Worm (Caenorhabditis elegans) whole organism, L3 larva: ENCODE measurements around the gene T06D8.9.

Experiments
- ZK546.5 ChIP-seq: sonication (generic microtip); optimal IDR thresholded peaks from 2 replicates; lab custom pipeline; 2017; ENCODE audit warnings: missing biosample characterization, missing genetic modification characterization
- aly-2 ChIP-seq: fragments of 150-350 bp; optimal IDR thresholded peaks from 2 replicates; lab custom pipeline; 2014; ENCODE audit warnings: missing biosample characterization, missing genetic modification characterization
- ama-1 ChIP-seq: fragments of 150-350 bp; optimal IDR thresholded peaks from 2 replicates; lab custom pipeline; 2018
- ceh-16 ChIP-seq: sonication (generic microtip); optimal IDR thresholded peaks from 2 replicates; lab custom pipeline; 2017; ENCODE audit warnings: missing biosample characterization, missing genetic modification characterization
- ceh-82 ChIP-seq: fragments of 150-350 bp; optimal IDR thresholded peaks from 2 replicates; lab custom pipeline; 2014; ENCODE audit warnings: missing biosample characterization, missing genetic modification characterization
- ceh-9 ChIP-seq: sonication (generic microtip); optimal IDR thresholded peaks from 2 replicates; lab custom pipeline; 2018; ENCODE audit warnings: missing biosample characterization, missing genetic modification characterization
- daf-12 ChIP-seq: fragments of 150-350 bp; optimal IDR thresholded peaks from 2 replicates; lab custom pipeline; 2014; ENCODE audit warnings: missing biosample characterization, missing genetic modification reagents, missing genetic modification characterization
- egl-27 ChIP-seq: sonication (generic microtip); optimal IDR thresholded peaks from 4 replicates; lab custom pipeline; 2017; ENCODE audit warnings: missing biosample characterization, missing genetic modification reagents, missing genetic modification characterization
- egl-5 ChIP-seq: fragments of 150-350 bp; optimal IDR thresholded peaks from 2 replicates; lab custom pipeline; 2017; ENCODE audit warnings: missing biosample characterization, missing genetic modification reagents, missing genetic modification characterization, inconsistent platforms
- elt-1 ChIP-seq: fragments of 150-350 bp; optimal IDR thresholded peaks from 2 replicates; lab custom pipeline; 2014; ENCODE audit warnings: missing biosample characterization, missing genetic modification characterization
- elt-2 ChIP-seq: sonication (generic microtip); optimal IDR thresholded peaks from 2 replicates; lab custom pipeline; 2016; ENCODE audit warnings: missing genetic modification reagents, mild to moderate bottlenecking, missing genetic modification characterization, missing compliant biosample characterization
- elt-3 ChIP-seq, 3 experiments: fragments of 150-350 bp in 1 of 3; sonication (generic microtip) in 2 of 3; optimal IDR thresholded peaks; 2 replicates in 2 of 3; 4 replicates in 1 of 3; lab custom pipeline; 2014 to 2017; ENCODE audit warnings: missing biosample characterization in 3 of 3, missing genetic modification characterization in 3 of 3
- eor-1 ChIP-seq, 2 experiments: fragments of 150-350 bp; optimal IDR thresholded peaks; 2 replicates each; lab custom pipeline; 2014 to 2018; ENCODE audit warnings: missing biosample characterization in 2 of 2, missing genetic modification characterization in 2 of 2
- fkh-10 ChIP-seq: sonication (generic microtip); optimal IDR thresholded peaks from 2 replicates; lab custom pipeline; 2017; ENCODE audit warnings: missing biosample characterization, missing genetic modification reagents, missing genetic modification characterization
- fkh-2 ChIP-seq: fragments of 150-350 bp; optimal IDR thresholded peaks from 2 replicates; lab custom pipeline; 2014; ENCODE audit warnings: missing biosample characterization, missing genetic modification reagents, missing genetic modification characterization
- jun-1 ChIP-seq: fragments of 150-350 bp; optimal IDR thresholded peaks from 2 replicates; lab custom pipeline; 2014; ENCODE audit warnings: missing biosample characterization, missing genetic modification reagents, missing genetic modification characterization
- lin-39 ChIP-seq: fragments of 150-350 bp; optimal IDR thresholded peaks from 2 replicates; lab custom pipeline; 2018; ENCODE audit warnings: missing biosample characterization, missing genetic modification reagents, missing genetic modification characterization
- nfya-1 ChIP-seq: sonication (generic microtip); optimal IDR thresholded peaks from 2 replicates; lab custom pipeline; 2017; ENCODE audit warnings: missing genetic modification characterization, mild to moderate bottlenecking, missing compliant biosample characterization, antibody characterized with exemption, moderate library complexity; ENCODE audit not compliant: insufficient read depth
- nhr-11 ChIP-seq: fragments of 150-350 bp; optimal IDR thresholded peaks from 2 replicates; lab custom pipeline; 2014; ENCODE audit warnings: missing biosample characterization, missing genetic modification characterization
- nhr-12 ChIP-seq: fragments of 150-350 bp; optimal IDR thresholded peaks from 2 replicates; lab custom pipeline; 2014; ENCODE audit warnings: missing biosample characterization, missing genetic modification characterization
- nhr-23 ChIP-seq: fragments of 150-350 bp; optimal IDR thresholded peaks from 2 replicates; lab custom pipeline; 2014; ENCODE audit warnings: missing biosample characterization, missing genetic modification reagents, missing genetic modification characterization
- nhr-237 ChIP-seq: fragments of 150-350 bp; optimal IDR thresholded peaks from 2 replicates; lab custom pipeline; 2014; ENCODE audit warnings: missing biosample characterization, missing genetic modification characterization
- nhr-25 ChIP-seq: sonication (generic microtip); optimal IDR thresholded peaks from 2 replicates; lab custom pipeline; 2017; ENCODE audit warnings: missing biosample characterization, missing genetic modification characterization
- nhr-43 ChIP-seq: sonication (generic microtip); optimal IDR thresholded peaks from 2 replicates; lab custom pipeline; 2016; ENCODE audit warnings: mild to moderate bottlenecking, missing genetic modification characterization, missing compliant biosample characterization; ENCODE audit not compliant: poor library complexity, severe bottlenecking
- nhr-67 ChIP-seq: fragments of 150-350 bp; optimal IDR thresholded peaks from 2 replicates; lab custom pipeline; 2014; ENCODE audit warnings: missing biosample characterization, missing genetic modification characterization
- nhr-77 ChIP-seq: fragments of 150-350 bp; optimal IDR thresholded peaks from 2 replicates; lab custom pipeline; 2014; ENCODE audit warnings: missing biosample characterization, missing genetic modification characterization
- pha-4 ChIP-seq: fragments of 150-350 bp; optimal IDR thresholded peaks from 2 replicates; lab custom pipeline; 2014; ENCODE audit warnings: missing biosample characterization, missing genetic modification reagents, missing genetic modification characterization
- pqm-1 ChIP-seq: fragments of 150-350 bp; optimal IDR thresholded peaks from 2 replicates; lab custom pipeline; 2017; ENCODE audit warnings: missing biosample characterization, missing genetic modification characterization, inconsistent platforms
- sea-2 ChIP-seq: fragments of 150-350 bp; sonication (generic microtip); optimal IDR thresholded peaks from 4 replicates; lab custom pipeline; 2014; ENCODE audit warnings: missing biosample characterization, missing genetic modification reagents, missing genetic modification characterization
- skn-1 ChIP-seq: fragments of 150-350 bp; optimal IDR thresholded peaks from 2 replicates; lab custom pipeline; 2014; ENCODE audit warnings: missing biosample characterization, missing genetic modification characterization
- snpc-4 ChIP-seq: fragments of 150-350 bp; optimal IDR thresholded peaks from 2 replicates; lab custom pipeline; 2014; ENCODE audit warnings: missing biosample characterization, missing genetic modification characterization
- unc-39 ChIP-seq: sonication (generic microtip); optimal IDR thresholded peaks from 4 replicates; lab custom pipeline; 2017; ENCODE audit warnings: missing biosample characterization, missing genetic modification characterization
- zag-1 ChIP-seq: fragments of 150-350 bp; optimal IDR thresholded peaks from 2 replicates; lab custom pipeline; 2014; ENCODE audit warnings: missing biosample characterization, missing genetic modification characterization
- ztf-11 ChIP-seq: fragments of 150-350 bp; optimal IDR thresholded peaks from 2 replicates; lab custom pipeline; 2014; ENCODE audit warnings: missing biosample characterization, missing genetic modification characterization

The T06D8.9 gene

ce11 chrII:11268822-11269221 lies 29.4 kb downstream of the T06D8.9 start, which contains the start of gene cut-1:
TSS of gene cut-1 (plus strand) at chrII:11269122.
- TF ChIP-seq nhr-43 (no peak), egl-5 (no peak), ama-1 (lab: Kevin White, UChicago) (no peak), egl-27 (tag; lab: Kevin White, UChicago) (no peak), nhr-12 (no peak)
- TF ChIP-seq, all 47 proteins: peak for 0

- TF ChIP-seq aly-2 (tag; lab: Kevin White, UChicago) (no peak), snpc-4 (no peak), ztf-11 (tag; lab: Kevin White, UChicago) (no peak), fkh-2 (tag; lab: Kevin White, UChicago) (no peak), jun-1 (tag; lab: Kevin White, UChicago) (no peak), nhr-11 (tag; lab: Kevin White, UChicago) (no peak), nhr-237 (tag; lab: Kevin White, UChicago) (no peak), nhr-67 (no peak), daf-12 (tag; lab: Kevin White, UChicago) (no peak), pha-4 (no peak), nhr-23 (tag; lab: Kevin White, UChicago) (no peak), egl-27 (tag; lab: Kevin White, UChicago) (no peak), egl-5 (no peak), nhr-77 (tag; lab: Kevin White, UChicago) (no peak), skn-1 (no peak)
Measured at ce11 chrII:11270829-11271228, 31.4 kb downstream of the T06D8.9 start.

DNA sequence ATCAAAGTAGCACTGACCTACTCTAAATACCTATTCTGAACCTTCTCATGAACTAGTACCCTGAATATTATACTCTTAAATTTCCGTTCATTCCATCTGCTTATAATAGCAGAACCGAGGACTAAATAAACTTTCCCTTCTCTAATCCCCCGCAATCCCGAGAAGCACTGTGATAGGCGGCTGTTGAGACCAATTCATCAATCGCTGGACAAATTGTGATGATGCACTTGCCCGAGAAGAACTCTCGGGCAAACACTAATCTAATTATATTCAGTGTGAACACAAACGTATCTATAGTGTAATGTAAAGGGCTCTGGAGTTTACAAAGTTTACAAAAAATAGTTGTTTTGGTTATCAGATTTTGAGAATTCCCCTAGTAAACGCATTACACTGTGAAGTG lies 35.5 kb downstream of the T06D8.9 start:
- TF ChIP-seq eor-1 (tag; optimal IDR thresholded peaks at IDR 0.05; lab: Kevin White, UChicago): no peak
- TF ChIP-seq ZK546.5 (tag; lab: Kevin White, UChicago): no peak
- no peak for TF ChIP-seq sea-2
- TF ChIP-seq elt-3 (tag; optimal IDR thresholded peaks at IDR 0.05; lab: Kevin White, UChicago): no peak
- TF ChIP-seq nhr-23 (tag; lab: Kevin White, UChicago): no peak
- TF ChIP-seq ceh-82: no peak
- no peak for TF ChIP-seq unc-39 (tag; lab: Kevin White, UChicago)
- no peak for TF ChIP-seq ceh-9 (tag; lab: Kevin White, UChicago)
- TF ChIP-seq nfya-1 (tag; lab: Kevin White, UChicago): no peak
- TF ChIP-seq ceh-16 (tag; lab: Kevin White, UChicago): no peak
- no peak for TF ChIP-seq fkh-2 (tag; lab: Kevin White, UChicago)
- TF ChIP-seq nhr-43: no peak
- TF ChIP-seq pqm-1: no peak
- no peak for TF ChIP-seq fkh-10 (GFP tag; lab: Kevin White, UChicago)
- no peak for TF ChIP-seq nhr-77 (tag; lab: Kevin White, UChicago)

- TF ChIP-seq nfya-1 (tag; lab: Kevin White, UChicago): peak; percentile 25
- TF ChIP-seq lin-39 (tag; lab: Kevin White, UChicago): peak; percentile 28
- TF ChIP-seq ama-1 (lab: Kevin White, UChicago): no peak
Measured at ce11 chrII:11275484-11275883, 36.1 kb downstream of the T06D8.9 start.

DNA sequence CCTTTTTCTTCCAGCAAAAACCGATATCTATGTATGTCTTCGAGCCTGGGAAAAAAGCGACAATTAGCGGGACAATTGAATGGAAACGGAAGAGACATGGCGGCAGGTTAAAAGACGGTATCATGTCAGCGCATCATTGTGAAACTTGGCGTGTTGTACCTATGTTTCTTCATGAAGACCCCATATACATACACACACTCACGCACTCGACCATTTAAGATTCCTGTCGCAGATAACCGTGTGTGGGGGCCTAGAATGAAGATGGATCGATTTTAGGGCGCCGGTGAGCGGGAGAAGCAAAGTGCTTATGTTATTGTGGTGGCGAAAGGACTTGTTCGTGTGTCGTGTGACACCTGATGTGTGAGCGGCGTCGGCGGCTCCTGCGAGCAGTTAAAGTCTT lies 37.5 kb downstream of the T06D8.9 start:
- peak; percentile 24 for TF ChIP-seq nhr-25
- peak; percentile 12 for TF ChIP-seq elt-1 (tag; lab: Kevin White, UChicago)
- no peak for TF ChIP-seq zag-1 (tag; lab: Kevin White, UChicago)

ce11 chrII:11279971-11280370 lies 40.6 kb downstream of the T06D8.9 start:
- TF ChIP-seq ama-1 (lab: Kevin White, UChicago) (no peak), elt-1 (tag; lab: Kevin White, UChicago) (no peak), elt-2 (peak; percentile 8), nfya-1 (tag; lab: Kevin White, UChicago) (peak; percentile 95)
